Fruit fly (Drosophila melanogaster) whole organism, embryonic: Measurements from ENCODE around the gene CG31883.

Experiments used
- B-H2 ChIP-seq: fragments of 200-800 bp; sonication (Bioruptor generic); optimal IDR thresholded peaks from 2 replicates; lab custom pipeline; 2018; ENCODE audit warnings: missing biosample characterization, mild to moderate bottlenecking, missing genetic modification characterization
- BEAF-32 ChIP-seq: fragments of 200-800 bp; sonication (Bioruptor generic); optimal IDR thresholded peaks from 3 replicates; lab custom pipeline; 2017; ENCODE audit warnings: missing biosample characterization, missing genetic modification characterization, mild to moderate bottlenecking, moderate library complexity, missing genetic modification reagents
- CG1024 ChIP-seq: fragments of 200-800 bp; sonication (Bioruptor generic); IDR thresholded peaks from 2 replicates; pipeline ENCODE4 v1.3.6; 2022; ENCODE audit warnings: missing biosample characterization, missing genetic modification characterization
- CG10267 ChIP-seq: fragments of 200-800 bp; sonication (Bioruptor generic); optimal IDR thresholded peaks from 2 replicates; lab custom pipeline; 2018; ENCODE audit warnings: missing biosample characterization, mild to moderate bottlenecking, missing genetic modification characterization, moderate library complexity
- CG12071 ChIP-seq: fragments of 200-800 bp; sonication (Bioruptor generic); optimal IDR thresholded peaks from 3 replicates; lab custom pipeline; 2018; ENCODE audit warnings: missing biosample characterization, mild to moderate bottlenecking, missing genetic modification characterization
- CG1233 ChIP-seq: fragments of 200-800 bp; sonication (Bioruptor generic); optimal IDR thresholded peaks from 4 replicates; lab custom pipeline; 2018; ENCODE audit warnings: missing biosample characterization, mild to moderate bottlenecking, missing genetic modification characterization
- CG14014 ChIP-seq: fragments of 200-800 bp; sonication (Bioruptor generic); IDR thresholded peaks from 2 replicates; pipeline ENCODE4 v1.3.6; 2022; ENCODE audit warnings: missing biosample characterization, missing genetic modification characterization
- CG15073 ChIP-seq: fragments of 200-800 bp; sonication (Bioruptor generic); optimal IDR thresholded peaks from 2 replicates; lab custom pipeline; 2016; ENCODE audit warnings: missing biosample characterization, missing genetic modification characterization
- CG15514 ChIP-seq: fragments of 200-800 bp; sonication (Bioruptor generic); optimal IDR thresholded peaks from 3 replicates; lab custom pipeline; 2017; ENCODE audit warnings: missing biosample characterization, missing genetic modification characterization, mild to moderate bottlenecking, moderate library complexity, missing genetic modification reagents
- CG1603 ChIP-seq: fragments of 200-800 bp; sonication (Bioruptor generic); optimal IDR thresholded peaks from 2 replicates; lab custom pipeline; 2019; ENCODE audit warnings: missing biosample characterization, mild to moderate bottlenecking, missing genetic modification characterization, moderate library complexity
- CG2202 ChIP-seq: fragments of 200-800 bp; sonication (Bioruptor generic); optimal IDR thresholded peaks from 2 replicates; lab custom pipeline; 2018; ENCODE audit warnings: missing biosample characterization, mild to moderate bottlenecking, missing genetic modification characterization
- CG31365 ChIP-seq: fragments of 200-800 bp; sonication (Bioruptor generic); optimal IDR thresholded peaks from 2 replicates; lab custom pipeline; 2018; ENCODE audit warnings: missing biosample characterization, mild to moderate bottlenecking, missing genetic modification characterization
- CG4360 ChIP-seq: fragments of 200-800 bp; sonication (Bioruptor generic); IDR thresholded peaks from 2 replicates; pipeline ENCODE4 v1.3.6; 2022; ENCODE audit warnings: missing biosample characterization, missing genetic modification characterization
- CG5245 ChIP-seq: fragments of 200-800 bp; sonication (Bioruptor generic); optimal IDR thresholded peaks from 3 replicates; lab custom pipeline; 2016; ENCODE audit warnings: missing biosample characterization, missing genetic modification characterization
- CG8290 ChIP-seq, 3 experiments: fragments of 200-800 bp; sonication (Bioruptor generic); optimal IDR thresholded peaks; 2 replicates each; lab custom pipeline; 2016 to 2019; ENCODE audit warnings: missing biosample characterization in 3 of 3, missing genetic modification characterization in 3 of 3, mild to moderate bottlenecking in 2 of 3, moderate library complexity in 1 of 3
- CG9215 ChIP-seq: fragments of 200-800 bp; sonication (Bioruptor generic); IDR thresholded peaks from 2 replicates; pipeline ENCODE4 v1.3.6; 2022; ENCODE audit warnings: missing biosample characterization, missing genetic modification characterization
- D19A ChIP-seq: fragments of 200-800 bp; optimal IDR thresholded peaks from 3 replicates; lab custom pipeline; 2019; ENCODE audit warnings: missing biosample characterization, mild to moderate bottlenecking, missing genetic modification characterization, moderate library complexity
- Dref ChIP-seq: fragments of 200-800 bp; sonication (Bioruptor generic); IDR thresholded peaks from 2 replicates; pipeline ENCODE4 v1.3.6; 2022; ENCODE audit warnings: missing biosample characterization, missing genetic modification characterization
- Eip74EF ChIP-seq, 2 experiments: fragments of 200-800 bp in 1 of 2; fragments of >200 bp in 1 of 2; sonication (Bioruptor generic) in 1 of 2; optimal IDR thresholded peaks; 2 replicates each; lab custom pipeline; 2017 to 2019; ENCODE audit warnings: missing biosample characterization in 2 of 2, missing genetic modification characterization in 2 of 2, mild to moderate bottlenecking in 1 of 2, moderate library complexity in 1 of 2
- Fer1 ChIP-seq: fragments of 200-800 bp; sonication (Bioruptor generic); optimal IDR thresholded peaks from 2 replicates; lab custom pipeline; 2017; ENCODE audit warnings: missing biosample characterization, mild to moderate bottlenecking, missing genetic modification characterization
- H2.0 ChIP-seq: fragments of 200-800 bp; sonication (Bioruptor generic); IDR thresholded peaks from 2 replicates; pipeline ENCODE4 v1.3.6; 2022; ENCODE audit warnings: missing biosample characterization, missing genetic modification characterization
- Lpt ChIP-seq: fragments of >200 bp; optimal IDR thresholded peaks from 2 replicates; lab custom pipeline; 2018; ENCODE audit warnings: missing biosample characterization, missing genetic modification characterization
- Max ChIP-seq: fragments of 200-800 bp; sonication (Bioruptor generic); optimal IDR thresholded peaks from 2 replicates; lab custom pipeline; 2016; ENCODE audit warnings: missing biosample characterization, mild to moderate bottlenecking, missing genetic modification characterization
- NK7.1 ChIP-seq: fragments of 200-800 bp; sonication (Bioruptor generic); optimal IDR thresholded peaks from 3 replicates; lab custom pipeline; 2016; ENCODE audit warnings: missing biosample characterization, missing genetic modification characterization
- Side ChIP-seq: fragments of 200-800 bp; sonication (Bioruptor generic); optimal IDR thresholded peaks from 2 replicates; lab custom pipeline; 2016; ENCODE audit warnings: missing biosample characterization, missing genetic modification characterization
- Sry-β ChIP-seq: fragments of 200-800 bp; sonication (Bioruptor generic); optimal IDR thresholded peaks from 2 replicates; lab custom pipeline; 2018; ENCODE audit warnings: missing biosample characterization, mild to moderate bottlenecking, missing genetic modification characterization, moderate library complexity
- TFAM ChIP-seq: fragments of 200-800 bp; sonication (Bioruptor generic); optimal IDR thresholded peaks from 2 replicates; lab custom pipeline; 2017; ENCODE audit warnings: missing biosample characterization, missing genetic modification characterization, inconsistent platforms
- cg ChIP-seq: fragments of 200-800 bp; sonication (Bioruptor generic); optimal IDR thresholded peaks from 3 replicates; lab custom pipeline; 2019; ENCODE audit warnings: missing biosample characterization, mild to moderate bottlenecking, missing genetic modification characterization, moderate library complexity
- chn ChIP-seq: fragments of 200-800 bp; sonication (Bioruptor generic); optimal IDR thresholded peaks from 2 replicates; lab custom pipeline; 2016; ENCODE audit warnings: missing biosample characterization, missing genetic modification characterization
- dan ChIP-seq: fragments of 200-800 bp; sonication (Bioruptor generic); IDR thresholded peaks from 2 replicates; pipeline ENCODE4 v1.3.6; 2022; ENCODE audit warnings: missing biosample characterization, missing genetic modification characterization
- dmrt99B ChIP-seq: fragments of 200-800 bp; sonication (Bioruptor generic); optimal IDR thresholded peaks from 2 replicates; lab custom pipeline; 2018; ENCODE audit warnings: missing biosample characterization, mild to moderate bottlenecking, missing genetic modification characterization, moderate library complexity
- gce ChIP-seq: fragments of 200-800 bp; sonication (Bioruptor generic); IDR thresholded peaks from 3 replicates; pipeline ENCODE4 v1.3.6; 2022; ENCODE audit warnings: missing biosample characterization, missing genetic modification characterization
- gro ChIP-seq: fragments of 200-800 bp; sonication (Bioruptor generic); optimal IDR thresholded peaks from 2 replicates; lab custom pipeline; 2016; ENCODE audit warnings: missing biosample characterization, missing genetic modification characterization
- gt ChIP-seq: fragments of 200-800 bp; sonication (Bioruptor generic); IDR thresholded peaks from 2 replicates; pipeline ENCODE4 v1.3.6; 2022; ENCODE audit warnings: missing biosample characterization, missing genetic modification characterization
- her ChIP-seq: fragments of 200-800 bp; sonication (Bioruptor generic); optimal IDR thresholded peaks from 2 replicates; lab custom pipeline; 2016; ENCODE audit warnings: missing biosample characterization, missing genetic modification characterization
- kay ChIP-seq: fragments of 200-800 bp; sonication (Bioruptor generic); optimal IDR thresholded peaks from 2 replicates; lab custom pipeline; 2016; ENCODE audit warnings: missing biosample characterization, missing genetic modification characterization
- knrl ChIP-seq: fragments of 200-800 bp; sonication (Bioruptor generic); IDR thresholded peaks from 3 replicates; pipeline ENCODE4 v1.3.6; 2022; ENCODE audit warnings: missing biosample characterization, missing genetic modification characterization; ENCODE audit not compliant: partially characterized antibody
- luna ChIP-seq: fragments of 200-800 bp; sonication (Bioruptor generic); optimal IDR thresholded peaks from 2 replicates; lab custom pipeline; 2016; ENCODE audit warnings: missing biosample characterization, missing genetic modification characterization
- p53 ChIP-seq: fragments of 200-800 bp; sonication (Bioruptor generic); optimal IDR thresholded peaks from 2 replicates; lab custom pipeline; 2016; ENCODE audit warnings: missing biosample characterization, missing genetic modification characterization
- pan ChIP-seq, 4 experiments: fragments of >200 bp in 3 of 4; fragments of 200-800 bp in 1 of 4; sonication (Bioruptor generic) in 1 of 4; optimal IDR thresholded peaks in 3 of 4; IDR thresholded peaks in 1 of 4; 2 replicates each; pipeline versions ENCODE4 v1.3.6 to Lab custom; 2017 to 2022; ENCODE audit warnings: missing biosample characterization in 2 of 4, missing genetic modification characterization in 2 of 4, mixed read lengths in 1 of 4
- pita ChIP-seq: fragments of 200-800 bp; sonication (Bioruptor generic); optimal IDR thresholded peaks from 2 replicates; lab custom pipeline; 2017; ENCODE audit warnings: missing biosample characterization, mild to moderate bottlenecking, missing genetic modification characterization
- psq ChIP-seq: fragments of 200-800 bp; sonication (Bioruptor generic); optimal IDR thresholded peaks from 2 replicates; lab custom pipeline; 2017; ENCODE audit warnings: missing biosample characterization, missing genetic modification characterization
- run ChIP-seq: fragments of 200-800 bp; sonication (Bioruptor generic); optimal IDR thresholded peaks from 3 replicates; lab custom pipeline; 2018; ENCODE audit warnings: missing biosample characterization, mild to moderate bottlenecking, missing genetic modification characterization
- seq ChIP-seq: fragments of 200-800 bp; sonication (Bioruptor generic); IDR thresholded peaks from 2 replicates; pipeline ENCODE4 v1.3.6; 2022; ENCODE audit warnings: missing biosample characterization, missing genetic modification characterization
- sima ChIP-seq: fragments of 200-800 bp; sonication (Bioruptor generic); optimal IDR thresholded peaks from 2 replicates; lab custom pipeline; 2016; ENCODE audit warnings: missing biosample characterization, missing genetic modification characterization
- sqz ChIP-seq: fragments of 200-800 bp; sonication (Bioruptor generic); optimal IDR thresholded peaks from 3 replicates; lab custom pipeline; 2018; ENCODE audit warnings: missing biosample characterization, mild to moderate bottlenecking, missing genetic modification characterization
- tio ChIP-seq: fragments of 200-800 bp; sonication (Bioruptor generic); optimal IDR thresholded peaks from 2 replicates; lab custom pipeline; 2017; ENCODE audit warnings: missing biosample characterization, missing genetic modification characterization, inconsistent platforms
- usp ChIP-seq: fragments of >200 bp; optimal IDR thresholded peaks from 2 replicates; lab custom pipeline; 2017; ENCODE audit warnings: missing biosample characterization, missing genetic modification characterization

Gene CG31883

dm6 chr2L:9568360-9569088 lies 40.2 kb downstream of the CG31883 start, which contains the start of gene brwl (continued):
- TF ChIP-seq D19A (tag; lab: Kevin White, UChicago) = peak; percentile 97
- peak; percentile 99 for TF ChIP-seq dmrt99B
- peak; percentile 97 for TF ChIP-seq CG2202 (tag; lab: Kevin White, UChicago)
- no peak for TF ChIP-seq pita
- TF ChIP-seq pan (optimal IDR thresholded peaks at IDR 0.05; lab: Kevin White, UChicago) = no peak
- TF ChIP-seq pan (GFP tag; optimal IDR thresholded peaks at IDR 0.05 in 1 of 2, IDR thresholded peaks at IDR 0.05 in 1 of 2) = peak in 1 of 2 experiments; percentile 98
- TF ChIP-seq her = peak; percentile 93
- peak; percentile 99 for TF ChIP-seq Max (GFP tag; lab: Kevin White, UChicago)
- TF ChIP-seq Side (GFP tag; lab: Kevin White, UChicago) = peak; percentile 98
- TF ChIP-seq kay (GFP tag; lab: Kevin White, UChicago) = peak; percentile 98
- TF ChIP-seq Sry-β (GFP tag; lab: Kevin White, UChicago) = peak; percentile 71
- peak; percentile 92 for TF ChIP-seq CG4360 (GFP tag; lab: Robert Waterston, UW)
- TF ChIP-seq knrl (GFP tag; lab: Robert Waterston, UW) = 0 out of 3 replicates have a peak, but pooled peaks have one; percentile 29
- TF ChIP-seq sima = peak; percentile 95
- TF ChIP-seq cg (GFP tag; lab: Kevin White, UChicago) = peak; percentile 99
- TF ChIP-seq gt (GFP tag; lab: Robert Waterston, UW) = peak; percentile 95
- no peak for TF ChIP-seq usp
- peak; percentile 95 for TF ChIP-seq dan (GFP tag; lab: Robert Waterston, UW)
- TF ChIP-seq CG5245 (GFP tag; lab: Kevin White, UChicago) = peak; percentile 97
- peak; percentile 92 for TF ChIP-seq p53 (GFP tag; lab: Kevin White, UChicago)
- TF ChIP-seq psq (GFP tag; lab: Kevin White, UChicago) = peak; percentile 93
- no peak for TF ChIP-seq Lpt
- peak; percentile 93 for TF ChIP-seq TFAM (GFP tag; lab: Kevin White, UChicago)
- TF ChIP-seq NK7.1 = peak; percentile 96
- peak; percentile 94 for TF ChIP-seq gce (GFP tag; lab: Robert Waterston, UW)
- TF ChIP-seq H2.0 (GFP tag; lab: Robert Waterston, UW) = peak; percentile 97
- TF ChIP-seq sqz = peak; percentile 98
- peak; percentile 98 for TF ChIP-seq CG1603 (tag; lab: Kevin White, UChicago)
- TF ChIP-seq CG1024 (GFP tag; lab: Robert Waterston, UW) = peak; percentile 92
- peak; percentile 97 for TF ChIP-seq CG9215 (GFP tag; lab: Robert Waterston, UW)
- TF ChIP-seq CG12071 (GFP tag; lab: Kevin White, UChicago) = peak; percentile 97
- TF ChIP-seq tio (GFP tag; lab: Kevin White, UChicago) = peak; percentile 99
- TF ChIP-seq BEAF-32 (GFP tag; lab: Kevin White, UChicago) = peak; percentile 45
- peak in 1 of 2 experiments; percentile 98 for TF ChIP-seq Eip74EF (GFP tag; optimal IDR thresholded peaks at IDR 0.05; lab: Kevin White, UChicago)
- peak; percentile 98 for TF ChIP-seq CG14014
- TF ChIP-seq chn = peak; percentile 98
- peak; percentile 99 for TF ChIP-seq CG1233 (GFP tag; lab: Kevin White, UChicago)
- peak; percentile 98 for TF ChIP-seq seq
- 0 out of 2 replicates have a peak, but pooled peaks have one; percentile 26 for TF ChIP-seq Dref
- TF ChIP-seq gro (GFP tag; lab: Kevin White, UChicago) = peak; percentile 97
- peak; percentile 99 for TF ChIP-seq CG8290 (GFP tag; optimal IDR thresholded peaks at IDR 0.05; lab: Kevin White, UChicago)
- peak; percentile 92 to 93 for TF ChIP-seq CG8290 (tag; optimal IDR thresholded peaks at IDR 0.05; lab: Kevin White, UChicago)
- peak; percentile 93 for TF ChIP-seq luna (GFP tag; lab: Kevin White, UChicago)
- peak; percentile 94 for TF ChIP-seq CG15514
- peak; percentile 98 for TF ChIP-seq run (tag; lab: Kevin White, UChicago)
- peak; percentile 97 for TF ChIP-seq CG10267 (tag; lab: Kevin White, UChicago)
- peak; percentile 90 for TF ChIP-seq CG31365 (tag; lab: Kevin White, UChicago)
- peak; percentile 99 for TF ChIP-seq Fer1 (GFP tag; lab: Kevin White, UChicago)
- peak; percentile 98 for TF ChIP-seq B-H2 (GFP tag; lab: Kevin White, UChicago)
- TF ChIP-seq CG15073 (GFP tag; lab: Kevin White, UChicago) = peak; percentile 88
